Worm (Caenorhabditis elegans) whole organism, young adult: Measurements from ENCODE around the gene Y51B9A.9.

Experiments used
- K12H6.12 ChIP-seq: fragments of 200-800 bp; sonication (Bioruptor generic); optimal IDR thresholded peaks from 2 replicates; lab custom pipeline; 2018; ENCODE audit warnings: mild to moderate bottlenecking, missing genetic modification characterization, missing compliant biosample characterization
- attf-5 ChIP-seq: fragments of 200-800 bp; sonication (Bioruptor generic); optimal IDR thresholded peaks from 2 replicates; lab custom pipeline; 2018; ENCODE audit warnings: mild to moderate bottlenecking, missing genetic modification characterization, missing compliant biosample characterization
- ceh-58 ChIP-seq: fragments of 200-800 bp; sonication (Bioruptor generic); IDR thresholded peaks from 2 replicates; pipeline ENCODE4 v1.3.6; 2022; ENCODE audit warnings: missing genetic modification characterization, missing compliant biosample characterization
- let-526 ChIP-seq: fragments of 200-800 bp; sonication (Bioruptor generic); IDR thresholded peaks from 2 replicates; pipeline ENCODE4 v1.3.6; 2022; ENCODE audit warnings: missing genetic modification reagents, missing genetic modification characterization, missing compliant biosample characterization
- let-607 ChIP-seq, 2 experiments: fragments of 200-800 bp in 1 of 2; sonication (Bioruptor generic) in 1 of 2; sonication (generic microtip) in 1 of 2; optimal IDR thresholded peaks; 2 replicates each; lab custom pipeline; 2016 to 2018; ENCODE audit warnings: mild to moderate bottlenecking in 2 of 2, missing compliant biosample characterization in 2 of 2, missing genetic modification characterization in 2 of 2, moderate library complexity in 2 of 2, missing genotype in 1 of 2
- lsy-27 ChIP-seq: sonication (generic microtip); optimal IDR thresholded peaks from 2 replicates; lab custom pipeline; 2017; ENCODE audit warnings: missing genetic modification characterization, mild to moderate bottlenecking, missing compliant biosample characterization, antibody characterized with exemption, missing genotype, borderline replicate concordance; ENCODE audit not compliant: insufficient read depth
- madf-3 ChIP-seq: fragments of 200-800 bp; sonication (Bioruptor generic); IDR thresholded peaks from 2 replicates; pipeline ENCODE4 v1.3.6; 2022; ENCODE audit warnings: missing genetic modification reagents, missing genetic modification characterization, missing compliant biosample characterization
- snpc-1.1 ChIP-seq: sonication (generic microtip); optimal IDR thresholded peaks from 2 replicates; lab custom pipeline; 2017; ENCODE audit warnings: missing genetic modification characterization, mild to moderate bottlenecking, missing compliant biosample characterization, antibody characterized with exemption, moderate library complexity, missing genotype, missing genetic modification reagents; ENCODE audit not compliant: insufficient read depth
- snpc-3.4 ChIP-seq: sonication (generic microtip); optimal IDR thresholded peaks from 2 replicates; lab custom pipeline; 2017; ENCODE audit warnings: missing genetic modification characterization, mild to moderate bottlenecking, missing compliant biosample characterization, antibody characterized with exemption, moderate library complexity, missing genotype, missing genetic modification reagents
- unc-62 ChIP-seq: fragments of 150-350 bp; optimal IDR thresholded peaks from 2 replicates; lab custom pipeline; 2014; ENCODE audit warnings: missing biosample characterization, missing genetic modification reagents, missing genetic modification characterization
- xnd-1 ChIP-seq: sonication (generic microtip); optimal IDR thresholded peaks from 2 replicates; lab custom pipeline; 2016; ENCODE audit warnings: missing genotype, missing genetic modification reagents, missing genetic modification characterization, missing compliant biosample characterization
- ztf-3 ChIP-seq: fragments of 200-800 bp; sonication (Bioruptor generic); optimal IDR thresholded peaks from 2 replicates; lab custom pipeline; 2018; ENCODE audit warnings: mild to moderate bottlenecking, missing genetic modification characterization, missing compliant biosample characterization

DNA sequence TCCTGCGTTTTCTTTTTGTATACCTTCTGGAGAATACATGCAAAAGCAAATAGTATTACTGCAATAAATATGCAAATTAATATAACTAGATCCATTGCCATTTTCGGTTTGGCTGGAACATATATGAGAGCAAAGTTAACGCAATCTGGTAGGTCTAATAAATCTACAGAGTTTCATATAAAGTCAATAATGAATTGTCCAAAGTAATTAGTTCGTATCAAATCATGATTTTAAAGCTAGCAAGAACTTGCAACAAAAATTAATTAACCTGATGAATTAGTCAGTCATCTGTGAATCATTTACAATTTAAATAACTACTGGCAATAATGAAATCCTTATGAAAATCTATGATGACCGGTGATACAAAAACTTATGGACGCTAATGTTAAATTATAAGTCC lies 48.0 kb upstream of the Y51B9A.9 start, which contains the start of gene R09D1.13:
- TF ChIP-seq unc-62 = no peak
- TF ChIP-seq let-526 (GFP tag; lab: Robert Waterston, UW) = no peak
- no peak for TF ChIP-seq let-607 (tag; optimal IDR thresholded peaks at IDR 0.05; lab: Kevin White, UChicago)
- TF ChIP-seq lsy-27 (tag; lab: Kevin White, UChicago) = no peak
- no peak for TF ChIP-seq attf-5 (GFP tag; lab: Kevin White, UChicago)
- no peak for TF ChIP-seq K12H6.12 (tag; lab: Kevin White, UChicago)
- TF ChIP-seq xnd-1 = no peak
- TF ChIP-seq snpc-3.4 (tag; lab: Kevin White, UChicago) = no peak
- no peak for TF ChIP-seq madf-3 (GFP tag; lab: Robert Waterston, UW)
- TF ChIP-seq ztf-3 = no peak
- no peak for TF ChIP-seq ceh-58 (GFP tag; lab: Robert Waterston, UW)
- TF ChIP-seq snpc-1.1 (tag; lab: Kevin White, UChicago) = no peak
